Fruit fly (Drosophila melanogaster) whole organism, prepupa: ENCODE measurements around the gene FucTB.

Experiments
- CG11762 ChIP-seq: fragments of 200-800 bp; sonication (Bioruptor generic); optimal IDR thresholded peaks from 3 replicates; lab custom pipeline; 2016; ENCODE audit warnings: missing biosample characterization, missing genetic modification characterization; ENCODE audit not compliant: insufficient read depth
- CG11902 ChIP-seq: fragments of 200-800 bp; sonication (Bioruptor generic); optimal IDR thresholded peaks from 3 replicates; lab custom pipeline; 2016; ENCODE audit warnings: missing biosample characterization, missing genetic modification characterization
- CG3032 ChIP-seq: fragments of 200-800 bp; optimal IDR thresholded peaks from 2 replicates; lab custom pipeline; 2019; ENCODE audit warnings: missing biosample characterization, mild to moderate bottlenecking, missing genetic modification characterization, moderate library complexity
- CG31627 ChIP-seq: fragments of 200-800 bp; sonication (Bioruptor generic); optimal IDR thresholded peaks from 3 replicates; lab custom pipeline; 2016; ENCODE audit warnings: missing biosample characterization, missing genetic modification characterization
- CG3919 ChIP-seq: fragments of 200-800 bp; sonication (Bioruptor generic); optimal IDR thresholded peaks from 3 replicates; lab custom pipeline; 2016; ENCODE audit warnings: missing biosample characterization, missing genetic modification characterization
- CG4318 ChIP-seq: fragments of 200-800 bp; sonication (Bioruptor generic); optimal IDR thresholded peaks from 3 replicates; lab custom pipeline; 2017; ENCODE audit warnings: missing biosample characterization, mild to moderate bottlenecking, missing genetic modification characterization
- CG6163 ChIP-seq: fragments of 200-800 bp; sonication (Bioruptor generic); IDR thresholded peaks from 3 replicates; pipeline ENCODE4 v1.3.6; 2022; ENCODE audit warnings: missing biosample characterization, missing genetic modification characterization
- CG6792 ChIP-seq: fragments of 200-800 bp; sonication (Bioruptor generic); optimal IDR thresholded peaks from 3 replicates; lab custom pipeline; 2016; ENCODE audit warnings: missing biosample characterization, missing genetic modification characterization
- CG7368 ChIP-seq: fragments of 200-800 bp; sonication (Bioruptor generic); optimal IDR thresholded peaks from 3 replicates; lab custom pipeline; 2016; ENCODE audit warnings: missing biosample characterization, missing genetic modification characterization
- CG8319 ChIP-seq: fragments of 200-800 bp; sonication (Bioruptor generic); optimal IDR thresholded peaks from 3 replicates; lab custom pipeline; 2016; ENCODE audit warnings: missing biosample characterization, missing genetic modification characterization
- CG9139 ChIP-seq: fragments of 200-800 bp; sonication (Bioruptor generic); optimal IDR thresholded peaks from 3 replicates; lab custom pipeline; 2017; ENCODE audit warnings: missing biosample characterization, mild to moderate bottlenecking, missing genetic modification characterization
- Eip75B ChIP-seq: fragments of 200-800 bp; sonication (Bioruptor generic); optimal IDR thresholded peaks from 3 replicates; lab custom pipeline; 2016; ENCODE audit warnings: missing biosample characterization, missing genetic modification characterization
- Ets21C ChIP-seq: fragments of 200-800 bp; sonication (Bioruptor generic); optimal IDR thresholded peaks from 3 replicates; lab custom pipeline; 2016; ENCODE audit warnings: missing biosample characterization, missing genetic modification characterization
- Gug ChIP-seq: fragments of 200-800 bp; sonication (Bioruptor generic); IDR thresholded peaks from 2 replicates; pipeline ENCODE4 v1.3.6; 2022; ENCODE audit warnings: missing biosample characterization, missing genetic modification characterization
- Hr38 ChIP-seq: sonication (Bioruptor generic); optimal IDR thresholded peaks from 2 replicates; lab custom pipeline; 2016; ENCODE audit warnings: missing biosample characterization, missing genetic modification characterization
- Lpt ChIP-seq: fragments of 200-800 bp; sonication (Bioruptor generic); optimal IDR thresholded peaks from 3 replicates; lab custom pipeline; 2016; ENCODE audit warnings: missing biosample characterization, missing genetic modification characterization
- Sox102F ChIP-seq: fragments of 200-800 bp; sonication (Bioruptor generic); optimal IDR thresholded peaks from 2 replicates; lab custom pipeline; 2016; ENCODE audit warnings: missing biosample characterization, mild to moderate bottlenecking, missing genetic modification characterization
- achi ChIP-seq: fragments of 200-800 bp; sonication (Bioruptor generic); optimal IDR thresholded peaks from 3 replicates; lab custom pipeline; 2016; ENCODE audit warnings: missing biosample characterization, missing genetic modification characterization
- cyc ChIP-seq: fragments of 200-800 bp; sonication (Bioruptor generic); optimal IDR thresholded peaks from 3 replicates; lab custom pipeline; 2016; ENCODE audit warnings: missing biosample characterization, missing genetic modification characterization
- dac ChIP-seq: fragments of 200-800 bp; sonication (Bioruptor generic); optimal IDR thresholded peaks from 2 replicates; lab custom pipeline; 2017; ENCODE audit warnings: missing biosample characterization, mild to moderate bottlenecking, missing genetic modification characterization
- dsx ChIP-seq: fragments of 200-800 bp; optimal IDR thresholded peaks from 3 replicates; lab custom pipeline; 2019; ENCODE audit warnings: missing biosample characterization, mild to moderate bottlenecking, missing genetic modification characterization, moderate library complexity; ENCODE audit not compliant: poor library complexity, severe bottlenecking
- eg ChIP-seq: fragments of 200-800 bp; sonication (Bioruptor generic); IDR thresholded peaks from 3 replicates; pipeline ENCODE4 v1.3.6; 2022; ENCODE audit warnings: missing biosample characterization, missing genetic modification characterization
- esn ChIP-seq: fragments of 200-800 bp; sonication (Bioruptor generic); optimal IDR thresholded peaks from 2 replicates; lab custom pipeline; 2016; ENCODE audit warnings: missing biosample characterization, mild to moderate bottlenecking, missing genetic modification characterization, moderate library complexity
- fd59A ChIP-seq: fragments of 200-800 bp; sonication (Bioruptor generic); optimal IDR thresholded peaks from 2 replicates; lab custom pipeline; 2017; ENCODE audit warnings: missing biosample characterization, mild to moderate bottlenecking, missing genetic modification characterization, missing genetic modification reagents
- fkh ChIP-seq: fragments of 200-800 bp; sonication (Bioruptor generic); optimal IDR thresholded peaks from 3 replicates; lab custom pipeline; 2017; ENCODE audit warnings: missing biosample characterization, mild to moderate bottlenecking, missing genetic modification characterization, moderate library complexity
- salr ChIP-seq, 2 experiments: fragments of 200-800 bp; sonication (Bioruptor generic); optimal IDR thresholded peaks; 3 replicates each; lab custom pipeline; 2016 to 2018; ENCODE audit warnings: missing biosample characterization in 2 of 2, missing genetic modification characterization in 2 of 2, mild to moderate bottlenecking in 1 of 2
- spab ChIP-seq: fragments of 200-800 bp; sonication (Bioruptor generic); optimal IDR thresholded peaks from 2 replicates; lab custom pipeline; 2017; ENCODE audit warnings: missing biosample characterization, mild to moderate bottlenecking, missing genetic modification characterization, missing genetic modification reagents
- svp ChIP-seq: fragments of 200-800 bp; sonication (Bioruptor generic); peaks from one replicate; lab custom pipeline; 2016; ENCODE audit warnings: missing biosample characterization, missing genetic modification characterization
- vri ChIP-seq: fragments of 200-800 bp; sonication (Bioruptor generic); optimal IDR thresholded peaks from 3 replicates; lab custom pipeline; 2016; ENCODE audit warnings: missing biosample characterization, mild to moderate bottlenecking, missing genetic modification characterization

The FucTB gene

dm6 chr2L:9436504-9436903 is 5.7 kb upstream of the FucTB start, which contains the start of gene RpS28-like:
RpS28-like (plus strand) TSS chr2L:9436804.
- TF ChIP-seq CG4318 (GFP tag; lab: Kevin White, UChicago) = no peak
- no peak for TF ChIP-seq dsx (GFP tag; lab: Kevin White, UChicago)

- no peak for TF ChIP-seq esn (GFP tag; lab: Kevin White, UChicago)
- TF ChIP-seq cyc (GFP tag; lab: Kevin White, UChicago) = no peak
- TF ChIP-seq CG8319 = no peak
- TF ChIP-seq CG6163 (GFP tag; lab: Robert Waterston, UW) = no peak
- no peak for TF ChIP-seq CG3032
- TF ChIP-seq Lpt (GFP tag; lab: Kevin White, UChicago) = no peak
- TF ChIP-seq fd59A (GFP tag; lab: Kevin White, UChicago) = no peak
- no peak for TF ChIP-seq spab (GFP tag; lab: Kevin White, UChicago)
Measured at dm6 chr2L:9435099-9435498, 4.2 kb upstream of the FucTB start, which contains the start of gene CG3769. CG3769 (plus strand) TSS chr2L:9435399.

dm6 chr2L:9427570-9427969 is 3.3 kb downstream of the FucTB start, which contains the start of gene CG42847:
CG42847 (plus strand) TSS chr2L:9427870.
- TF ChIP-seq Hr38 (GFP tag; lab: Kevin White, UChicago) = no peak
- TF ChIP-seq Ets21C = no peak
- no peak for TF ChIP-seq Sox102F (GFP tag; lab: Kevin White, UChicago)
- no peak for TF ChIP-seq CG11902 (GFP tag; lab: Kevin White, UChicago)
- TF ChIP-seq CG7368 (GFP tag; lab: Kevin White, UChicago) = no peak
- TF ChIP-seq salr (GFP tag; optimal IDR thresholded peaks at IDR 0.05; lab: Kevin White, UChicago) = no peak
- TF ChIP-seq dac (GFP tag; lab: Kevin White, UChicago) = no peak
- TF ChIP-seq fkh (GFP tag; lab: Kevin White, UChicago) = no peak
- TF ChIP-seq Lpt (GFP tag; lab: Kevin White, UChicago) = no peak
- TF ChIP-seq spab (GFP tag; lab: Kevin White, UChicago) = no peak
- no peak for TF ChIP-seq CG8319

dm6 chr2L:9426534-9426933 is 4.3 kb downstream of the FucTB start, which contains the start of gene Fbp2:
Fbp2 (plus strand) TSS chr2L:9426784.
- TF ChIP-seq vri (GFP tag; lab: Kevin White, UChicago) (peak; percentile 34), Hr38 (GFP tag; lab: Kevin White, UChicago) (no peak), svp (GFP tag; lab: Kevin White, UChicago) (peak; percentile 99)
- TF ChIP-seq, all 60 proteins: peak for 2

dm6 chr2L:9424193-9424592 is 6.7 kb downstream of the FucTB start:
- TF ChIP-seq Eip75B (GFP tag; lab: Kevin White, UChicago) = no peak
- peak; percentile 56 for TF ChIP-seq svp (GFP tag; lab: Kevin White, UChicago)

dm6 chr2L:9421312-9421711 is 9.5 kb downstream of the FucTB start:
- TF ChIP-seq Hr38 (GFP tag; lab: Kevin White, UChicago) (no peak), eg (GFP tag; lab: Robert Waterston, UW) (no peak), achi (GFP tag; lab: Kevin White, UChicago) (no peak), Gug (GFP tag; lab: Robert Waterston, UW) (no peak), CG4318 (GFP tag; lab: Kevin White, UChicago) (no peak), CG11762 (GFP tag; lab: Kevin White, UChicago) (no peak), CG3032 (no peak), CG6792 (GFP tag; lab: Kevin White, UChicago) (no peak), CG31627 (GFP tag; lab: Kevin White, UChicago) (no peak), CG3919 (GFP tag; lab: Kevin White, UChicago) (no peak), CG9139 (GFP tag; lab: Kevin White, UChicago) (no peak), dac (GFP tag; lab: Kevin White, UChicago) (no peak), Lpt (GFP tag; lab: Kevin White, UChicago) (no peak), esn (GFP tag; lab: Kevin White, UChicago) (no peak), CG7368 (GFP tag; lab: Kevin White, UChicago) (no peak)
